Worm (Caenorhabditis elegans) whole organism, L3 larva: Measurements from ENCODE around the gene nsun-5.

ENCODE experiments used
- R02D3.7 ChIP-seq: fragments of 150-350 bp; optimal IDR thresholded peaks from 2 replicates; lab custom pipeline; 2014; ENCODE audit warnings: missing biosample characterization, missing genetic modification characterization
- ZK546.5 ChIP-seq: sonication (generic microtip); optimal IDR thresholded peaks from 2 replicates; lab custom pipeline; 2017; ENCODE audit warnings: missing biosample characterization, missing genetic modification characterization
- ceh-16 ChIP-seq: sonication (generic microtip); optimal IDR thresholded peaks from 2 replicates; lab custom pipeline; 2017; ENCODE audit warnings: missing biosample characterization, missing genetic modification characterization
- ceh-28 ChIP-seq: fragments of 150-350 bp; optimal IDR thresholded peaks from 2 replicates; lab custom pipeline; 2014; ENCODE audit warnings: missing biosample characterization, missing genetic modification reagents, missing genetic modification characterization
- ceh-9 ChIP-seq: sonication (generic microtip); optimal IDR thresholded peaks from 2 replicates; lab custom pipeline; 2018; ENCODE audit warnings: missing biosample characterization, missing genetic modification characterization
- daf-12 ChIP-seq: fragments of 150-350 bp; optimal IDR thresholded peaks from 2 replicates; lab custom pipeline; 2014; ENCODE audit warnings: missing biosample characterization, missing genetic modification reagents, missing genetic modification characterization
- egl-27 ChIP-seq: sonication (generic microtip); optimal IDR thresholded peaks from 4 replicates; lab custom pipeline; 2017; ENCODE audit warnings: missing biosample characterization, missing genetic modification reagents, missing genetic modification characterization
- egl-5 ChIP-seq: fragments of 150-350 bp; optimal IDR thresholded peaks from 2 replicates; lab custom pipeline; 2017; ENCODE audit warnings: missing biosample characterization, missing genetic modification reagents, missing genetic modification characterization, inconsistent platforms
- elt-1 ChIP-seq: fragments of 150-350 bp; optimal IDR thresholded peaks from 2 replicates; lab custom pipeline; 2014; ENCODE audit warnings: missing biosample characterization, missing genetic modification characterization
- elt-2 ChIP-seq: sonication (generic microtip); optimal IDR thresholded peaks from 2 replicates; lab custom pipeline; 2016; ENCODE audit warnings: missing genetic modification reagents, mild to moderate bottlenecking, missing genetic modification characterization, missing compliant biosample characterization
- eor-1 ChIP-seq, 2 experiments: fragments of 150-350 bp; optimal IDR thresholded peaks; 2 replicates each; lab custom pipeline; 2014 to 2018; ENCODE audit warnings: missing biosample characterization in 2 of 2, missing genetic modification characterization in 2 of 2
- fkh-10 ChIP-seq: sonication (generic microtip); optimal IDR thresholded peaks from 2 replicates; lab custom pipeline; 2017; ENCODE audit warnings: missing biosample characterization, missing genetic modification reagents, missing genetic modification characterization
- fos-1 ChIP-seq: fragments of 150-350 bp; optimal IDR thresholded peaks from 2 replicates; lab custom pipeline; 2014; ENCODE audit warnings: missing biosample characterization, missing genetic modification characterization
- hmg-11 ChIP-seq: sonication (generic microtip); optimal IDR thresholded peaks from 2 replicates; lab custom pipeline; 2016; ENCODE audit warnings: missing genetic modification characterization, missing compliant biosample characterization
- jun-1 ChIP-seq: fragments of 150-350 bp; optimal IDR thresholded peaks from 2 replicates; lab custom pipeline; 2014; ENCODE audit warnings: missing biosample characterization, missing genetic modification reagents, missing genetic modification characterization
- lin-15B ChIP-seq: fragments of 150-350 bp; optimal IDR thresholded peaks from 2 replicates; lab custom pipeline; 2014; ENCODE audit warnings: missing biosample characterization, missing genetic modification characterization
- lin-39 ChIP-seq: fragments of 150-350 bp; optimal IDR thresholded peaks from 2 replicates; lab custom pipeline; 2018; ENCODE audit warnings: missing biosample characterization, missing genetic modification reagents, missing genetic modification characterization
- nfya-1 ChIP-seq: sonication (generic microtip); optimal IDR thresholded peaks from 2 replicates; lab custom pipeline; 2017; ENCODE audit warnings: missing genetic modification characterization, mild to moderate bottlenecking, missing compliant biosample characterization, antibody characterized with exemption, moderate library complexity; ENCODE audit not compliant: insufficient read depth
- nhr-12 ChIP-seq: fragments of 150-350 bp; optimal IDR thresholded peaks from 2 replicates; lab custom pipeline; 2014; ENCODE audit warnings: missing biosample characterization, missing genetic modification characterization
- nhr-23 ChIP-seq: fragments of 150-350 bp; optimal IDR thresholded peaks from 2 replicates; lab custom pipeline; 2014; ENCODE audit warnings: missing biosample characterization, missing genetic modification reagents, missing genetic modification characterization
- nhr-237 ChIP-seq: fragments of 150-350 bp; optimal IDR thresholded peaks from 2 replicates; lab custom pipeline; 2014; ENCODE audit warnings: missing biosample characterization, missing genetic modification characterization
- nhr-25 ChIP-seq: sonication (generic microtip); optimal IDR thresholded peaks from 2 replicates; lab custom pipeline; 2017; ENCODE audit warnings: missing biosample characterization, missing genetic modification characterization
- nhr-28 ChIP-seq: fragments of 150-350 bp; optimal IDR thresholded peaks from 2 replicates; lab custom pipeline; 2014; ENCODE audit warnings: missing biosample characterization, missing genetic modification characterization
- nhr-67 ChIP-seq: fragments of 150-350 bp; optimal IDR thresholded peaks from 2 replicates; lab custom pipeline; 2014; ENCODE audit warnings: missing biosample characterization, missing genetic modification characterization
- nhr-77 ChIP-seq: fragments of 150-350 bp; optimal IDR thresholded peaks from 2 replicates; lab custom pipeline; 2014; ENCODE audit warnings: missing biosample characterization, missing genetic modification characterization
- pha-4 ChIP-seq: fragments of 150-350 bp; optimal IDR thresholded peaks from 2 replicates; lab custom pipeline; 2014; ENCODE audit warnings: missing biosample characterization, missing genetic modification reagents, missing genetic modification characterization
- pqm-1 ChIP-seq: fragments of 150-350 bp; optimal IDR thresholded peaks from 2 replicates; lab custom pipeline; 2017; ENCODE audit warnings: missing biosample characterization, missing genetic modification characterization, inconsistent platforms
- skn-1 ChIP-seq: fragments of 150-350 bp; optimal IDR thresholded peaks from 2 replicates; lab custom pipeline; 2014; ENCODE audit warnings: missing biosample characterization, missing genetic modification characterization
- snpc-4 ChIP-seq: fragments of 150-350 bp; optimal IDR thresholded peaks from 2 replicates; lab custom pipeline; 2014; ENCODE audit warnings: missing biosample characterization, missing genetic modification characterization
- tbx-2 ChIP-seq: sonication (generic microtip); optimal IDR thresholded peaks from 2 replicates; lab custom pipeline; 2016; ENCODE audit warnings: mild to moderate bottlenecking, missing genetic modification characterization, missing compliant biosample characterization
- unc-62 ChIP-seq: fragments of 150-350 bp; sonication (generic microtip); optimal IDR thresholded peaks from 4 replicates; lab custom pipeline; 2014; ENCODE audit warnings: missing biosample characterization, missing genetic modification reagents, missing genetic modification characterization
- zag-1 ChIP-seq: fragments of 150-350 bp; optimal IDR thresholded peaks from 2 replicates; lab custom pipeline; 2014; ENCODE audit warnings: missing biosample characterization, missing genetic modification characterization

Gene nsun-5

DNA sequence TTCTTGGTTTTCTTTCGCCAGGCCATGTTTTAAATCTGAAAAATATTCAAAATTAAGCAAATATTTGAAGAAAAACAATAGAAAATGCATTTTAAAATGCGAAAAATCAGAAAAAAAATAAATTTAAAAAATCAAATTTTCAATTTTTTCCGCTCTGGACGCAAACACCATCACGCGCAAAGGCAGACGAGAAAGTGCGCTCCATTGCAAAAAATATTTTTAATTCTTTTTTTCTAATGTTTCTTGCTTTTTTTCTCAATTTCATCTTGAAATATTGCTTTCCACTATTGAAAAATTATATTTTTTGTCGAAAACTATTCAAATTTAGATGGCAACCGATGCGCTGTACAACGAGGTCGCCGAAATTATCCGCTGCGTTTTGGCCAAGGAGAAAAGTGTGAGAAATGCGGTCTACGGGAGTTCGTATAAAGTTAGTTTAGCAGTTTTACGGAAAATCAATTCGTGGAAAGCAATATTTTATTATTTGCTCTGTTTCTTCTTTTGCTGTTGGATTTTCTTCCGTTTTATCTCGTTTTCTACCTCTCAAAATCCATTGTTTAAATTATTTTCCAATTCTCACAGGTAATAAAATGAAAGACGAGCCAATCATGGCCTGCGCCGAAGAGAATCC lies at the start of gene nsun-5, which contains the start of the genes pole-4 and metl-2:
TSS of gene nsun-5 (plus strand) at position 298 of the 631 bp plus-strand sequence.
TSS of gene pole-4 (minus strand) at position 35 of the 631 bp plus-strand sequence.
TSS of gene metl-2 (plus strand) at position 581 of the 631 bp plus-strand sequence.
- TF ChIP-seq ceh-28 (no peak), nhr-28 (tag; lab: Kevin White, UChicago) (no peak), snpc-4 (tag; lab: Kevin White, UChicago) (peak; percentile 70), pha-4 (tag; lab: Kevin White, UChicago) (peak; percentile 81), egl-27 (tag; lab: Kevin White, UChicago) (no peak), lin-15B (tag; lab: Kevin White, UChicago) (peak; percentile 86), egl-5 (tag; lab: Kevin White, UChicago) (no peak), nhr-25 (tag; lab: Kevin White, UChicago) (no peak), nhr-23 (tag; lab: Kevin White, UChicago) (peak; percentile 31), hmg-11 (peak; percentile 3), nfya-1 (tag; lab: Kevin White, UChicago) (peak; percentile 49), R02D3.7 (tag; lab: Kevin White, UChicago) (no peak), ceh-9 (no peak), nhr-237 (tag; lab: Kevin White, UChicago) (no peak)

ce11 chrII:14928766-14929165 lies 40.7 kb upstream of the nsun-5 start:
- TF ChIP-seq nhr-12 (tag; lab: Kevin White, UChicago) (no peak), nfya-1 (tag; lab: Kevin White, UChicago) (no peak), ceh-16 (tag; lab: Kevin White, UChicago) (no peak), nhr-23 (tag; lab: Kevin White, UChicago) (peak; percentile 9), skn-1 (tag; lab: Kevin White, UChicago) (no peak), jun-1 (tag; lab: Kevin White, UChicago) (no peak)

DNA sequence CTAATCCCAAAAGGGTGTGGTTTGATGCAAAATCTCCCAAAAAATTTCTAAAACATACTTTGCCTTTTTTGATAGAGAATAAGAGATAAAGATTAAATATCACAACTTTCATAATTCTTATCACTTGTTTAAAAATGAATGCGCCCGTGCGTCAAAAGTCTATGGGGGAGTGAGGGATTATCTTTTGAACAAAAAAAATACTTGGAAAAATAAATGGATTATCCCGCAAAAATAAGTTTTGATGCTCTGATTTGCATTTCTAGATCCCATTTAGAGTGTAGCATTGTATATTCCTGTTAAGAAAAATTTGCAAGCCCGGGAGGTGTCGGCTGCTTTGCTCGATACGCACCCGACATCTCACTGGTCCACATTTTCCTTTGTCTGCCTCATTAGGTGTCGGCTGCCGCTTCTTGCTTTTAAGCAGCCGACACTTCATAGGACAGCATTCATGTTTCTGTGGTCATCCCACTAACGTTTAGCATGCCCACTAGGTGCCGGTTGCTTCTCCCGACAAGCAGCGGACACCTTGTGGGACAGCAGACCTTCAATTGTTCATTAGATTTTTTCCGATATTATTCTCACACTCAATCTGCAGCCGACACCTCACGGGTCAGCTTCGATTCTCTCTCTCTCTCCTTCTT lies 33.9 kb upstream of the nsun-5 start:
- TF ChIP-seq nfya-1 (tag; lab: Kevin White, UChicago) (no peak), nhr-237 (tag; lab: Kevin White, UChicago) (no peak), nhr-67 (no peak), snpc-4 (tag; lab: Kevin White, UChicago) (no peak), unc-62 (GFP tag; lab: Kevin White, UChicago) (no peak), nhr-28 (tag; lab: Kevin White, UChicago) (no peak), lin-39 (tag; lab: Kevin White, UChicago) (no peak), nhr-23 (tag; lab: Kevin White, UChicago) (no peak), fkh-10 (no peak), ceh-28 (no peak), nhr-77 (tag; lab: Kevin White, UChicago) (no peak)

DNA sequence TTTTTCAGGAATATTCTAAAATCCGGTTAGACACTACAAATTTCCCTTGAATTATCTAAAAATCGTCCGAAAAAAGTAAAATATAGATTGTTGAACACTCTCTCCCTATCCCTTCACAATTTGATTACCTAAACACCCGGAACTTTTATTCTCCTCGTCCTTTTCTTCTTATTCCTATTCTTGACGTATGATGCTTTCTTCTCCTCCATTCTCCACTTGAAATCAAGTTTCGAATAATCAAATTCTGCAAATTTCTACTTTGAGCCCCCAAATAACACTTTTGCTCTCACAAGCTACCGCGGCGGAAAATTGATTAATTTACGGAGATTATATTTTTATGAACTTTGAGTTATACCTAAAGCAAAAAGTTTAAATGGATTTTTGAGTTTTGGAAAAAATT lies 31.1 kb upstream of the nsun-5 start:
- TF ChIP-seq fkh-10: peak; percentile 97
- TF ChIP-seq eor-1 (tag; optimal IDR thresholded peaks at IDR 0.05; lab: Kevin White, UChicago): no peak

DNA sequence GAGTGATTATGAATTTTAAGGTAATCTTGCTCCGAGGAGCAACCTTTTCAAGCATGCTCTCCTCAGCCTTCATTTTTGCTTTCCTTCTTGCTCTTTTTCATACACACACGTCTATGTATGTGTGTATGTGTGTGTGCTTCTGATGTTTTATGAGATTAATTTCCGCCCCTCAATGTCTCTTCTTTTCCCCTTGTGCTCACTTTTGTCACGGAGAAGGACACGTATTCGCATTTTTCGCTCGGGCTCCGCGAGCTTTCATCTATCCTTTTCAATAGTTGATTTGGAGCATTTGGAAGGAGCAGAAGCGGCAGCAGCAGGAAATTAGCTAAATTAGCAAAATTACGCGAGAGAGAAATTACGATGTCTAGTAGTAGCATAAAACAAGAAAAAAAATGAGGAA lies 29.1 kb upstream of the nsun-5 start:
- TF ChIP-seq zag-1 (no peak), nhr-25 (tag; lab: Kevin White, UChicago) (no peak), tbx-2 (tag; lab: Kevin White, UChicago) (no peak), pqm-1 (no peak), R02D3.7 (tag; lab: Kevin White, UChicago) (no peak)

DNA sequence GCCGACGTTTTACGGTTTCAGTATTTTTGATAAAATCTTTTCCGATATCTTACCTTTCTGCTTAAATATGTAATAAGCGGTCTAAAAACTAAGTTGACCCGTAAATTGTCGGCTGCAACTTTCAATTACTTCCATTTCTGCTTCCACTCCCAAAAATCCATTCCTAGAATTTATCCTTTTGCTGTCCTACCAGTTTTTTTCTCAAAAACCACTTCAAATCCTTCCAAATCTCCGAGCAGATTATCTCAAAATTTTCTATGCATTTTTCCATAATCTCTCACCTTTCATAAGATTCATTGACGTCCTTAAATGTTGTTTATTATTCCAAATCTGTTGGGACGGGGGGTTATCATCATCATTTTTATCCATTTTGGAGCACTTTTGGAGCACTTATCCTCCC lies 28.4 kb upstream of the nsun-5 start:
- TF ChIP-seq elt-1 (tag; lab: Kevin White, UChicago): no peak
- no peak for TF ChIP-seq elt-2 (tag; lab: Kevin White, UChicago)
- no peak for TF ChIP-seq ceh-16 (tag; lab: Kevin White, UChicago)
- no peak for TF ChIP-seq skn-1 (tag; lab: Kevin White, UChicago)
- TF ChIP-seq daf-12: no peak
- TF ChIP-seq ZK546.5: no peak
- no peak for TF ChIP-seq ceh-28
- TF ChIP-seq fos-1 (tag; lab: Kevin White, UChicago): no peak
